Worm (Caenorhabditis elegans): ENCODE results near the gene pho-8.

- TF ChIP-seq ztf-29 (GFP tag; IDR thresholded peaks at IDR 0.05) (no peak), ref-1 (GFP tag; conservative IDR thresholded peaks at IDR 0.05) (no peak)
Observed at ce11 chrV:11829282-11829681, 4.1 kb upstream of the pho-8 start, which contains the start of gene col-158.

Measured in whole organism, midembryonic.